Fruit fly (Drosophila melanogaster) whole organism, wandering third instar larva: ENCODE measurements around the gene obst-H.

Source experiments
- GATAd ChIP-seq: sonication (Bioruptor generic); optimal IDR thresholded peaks from 2 replicates; lab custom pipeline; 2016; ENCODE audit warnings: missing biosample characterization, missing genetic modification characterization
- Jra ChIP-seq: sonication (Bioruptor generic); optimal IDR thresholded peaks from 2 replicates; lab custom pipeline; 2016; ENCODE audit warnings: missing biosample characterization, missing genetic modification characterization
- brk ChIP-seq: fragments of 200-800 bp; sonication (Bioruptor generic); optimal IDR thresholded peaks from 2 replicates; lab custom pipeline; 2016; ENCODE audit warnings: missing biosample characterization, mild to moderate bottlenecking, missing genetic modification characterization
- ey ChIP-seq: fragments of 200-800 bp; sonication (Bioruptor generic); optimal IDR thresholded peaks from 2 replicates; lab custom pipeline; 2016; ENCODE audit warnings: missing biosample characterization, missing genetic modification characterization
- fru ChIP-seq: fragments of 200-800 bp; sonication (Bioruptor generic); optimal IDR thresholded peaks from 3 replicates; lab custom pipeline; 2016; ENCODE audit warnings: missing biosample characterization, mild to moderate bottlenecking, missing genetic modification characterization
- h ChIP-seq: fragments of 200-800 bp; sonication (Bioruptor generic); optimal IDR thresholded peaks from 3 replicates; lab custom pipeline; 2016; ENCODE audit warnings: missing biosample characterization, mild to moderate bottlenecking, missing genetic modification characterization
- lola ChIP-seq: fragments of >200 bp; optimal IDR thresholded peaks from 2 replicates; lab custom pipeline; 2017; ENCODE audit warnings: missing biosample characterization, missing genetic modification characterization
- psq ChIP-seq: fragments of 200-800 bp; sonication (Bioruptor generic); optimal IDR thresholded peaks from 3 replicates; lab custom pipeline; 2017; ENCODE audit warnings: missing biosample characterization, mild to moderate bottlenecking, missing genetic modification characterization, moderate library complexity
- sv ChIP-seq: fragments of 200-800 bp; sonication (Bioruptor generic); optimal IDR thresholded peaks from 3 replicates; lab custom pipeline; 2016; ENCODE audit warnings: missing biosample characterization, missing genetic modification characterization
- usp ChIP-seq: fragments of >200 bp; optimal IDR thresholded peaks from 2 replicates; lab custom pipeline; 2017; ENCODE audit warnings: missing biosample characterization, missing genetic modification characterization

DNA sequence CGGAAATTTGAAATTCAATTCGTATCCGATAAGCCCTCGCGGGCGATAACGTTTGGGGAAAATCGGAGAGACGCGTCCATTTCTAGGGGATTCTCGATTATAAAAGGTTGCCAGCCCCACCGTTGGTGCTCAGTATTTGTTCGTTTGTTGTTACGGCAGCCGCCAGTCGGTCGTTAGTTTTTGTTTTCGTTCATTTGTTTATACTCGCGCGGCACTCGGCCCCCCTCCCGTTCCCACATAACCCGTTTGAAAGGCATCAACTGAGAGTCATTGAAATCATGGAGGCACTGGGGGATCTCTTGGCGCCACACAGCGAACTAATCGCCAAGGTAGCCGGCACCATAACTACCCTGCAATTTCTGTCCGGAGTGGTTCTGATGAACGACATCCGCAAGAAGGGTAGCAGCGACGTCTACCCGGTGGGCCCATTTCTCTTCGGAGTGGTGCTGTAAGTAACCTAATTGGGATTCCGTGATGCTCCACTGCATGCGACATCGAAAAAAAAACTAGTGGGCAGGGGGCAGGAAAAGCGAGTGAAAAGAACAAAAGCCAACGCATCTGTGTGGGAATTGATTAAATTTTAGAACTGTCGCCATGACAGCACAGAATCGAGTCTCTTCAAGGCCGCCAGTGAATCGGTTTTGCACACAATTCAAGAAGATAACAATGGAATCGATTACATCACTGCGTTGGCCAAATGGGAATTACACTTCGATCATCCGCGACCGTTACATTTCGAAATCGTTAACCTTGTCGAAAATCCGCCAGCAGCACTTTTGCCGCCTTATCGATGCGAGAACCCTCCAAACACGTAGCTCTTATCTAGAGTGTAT, 28.0 kb downstream of the obst-H start, which contains the start of gene CG7272:
- TF ChIP-seq GATAd (GFP tag; lab: Kevin White, UChicago) (no peak), fru (GFP tag; lab: Kevin White, UChicago) (no peak), psq (no peak), ey (no peak), brk (no peak), lola (no peak), usp (GFP tag; lab: Kevin White, UChicago) (no peak), sv (no peak), Jra (GFP tag; lab: Kevin White, UChicago) (no peak), h (peak; percentile 51)
